Worm (Caenorhabditis elegans) whole organism, L2 larva: ENCODE measurements around the gene cab-1.

Experiments
- C34F6.9 ChIP-seq: fragments of 150-350 bp; optimal IDR thresholded peaks from 2 replicates; lab custom pipeline; 2014; ENCODE audit warnings: missing biosample characterization, missing genetic modification characterization
- Y55F3AM.14 ChIP-seq: fragments of 200-800 bp; sonication (Bioruptor generic); optimal IDR thresholded peaks from 2 replicates; lab custom pipeline; 2018; ENCODE audit warnings: mild to moderate bottlenecking, missing genetic modification characterization, missing compliant biosample characterization
- ZK546.5 ChIP-seq: sonication (generic microtip); optimal IDR thresholded peaks from 2 replicates; lab custom pipeline; 2017; ENCODE audit warnings: missing biosample characterization, missing genetic modification characterization
- alr-1 ChIP-seq: fragments of 150-350 bp; optimal IDR thresholded peaks from 2 replicates; lab custom pipeline; 2014; ENCODE audit warnings: missing biosample characterization, missing genetic modification characterization
- ama-1 ChIP-seq: fragments of 150-350 bp; optimal IDR thresholded peaks from 2 replicates; lab custom pipeline; 2018; ENCODE audit warnings: inconsistent platforms
- blmp-1 ChIP-seq: sonication (generic microtip); optimal IDR thresholded peaks from 2 replicates; lab custom pipeline; 2017; ENCODE audit warnings: missing genetic modification characterization, mild to moderate bottlenecking, missing compliant biosample characterization, antibody characterized with exemption, moderate library complexity; ENCODE audit not compliant: insufficient read depth
- ceh-16 ChIP-seq: fragments of 150-350 bp; optimal IDR thresholded peaks from 2 replicates; lab custom pipeline; 2014; ENCODE audit warnings: missing biosample characterization, missing genetic modification characterization
- ceh-82 ChIP-seq: fragments of 150-350 bp; optimal IDR thresholded peaks from 2 replicates; lab custom pipeline; 2014; ENCODE audit warnings: missing biosample characterization, missing genetic modification characterization
- crh-2 ChIP-seq: sonication (generic microtip); optimal IDR thresholded peaks from 2 replicates; lab custom pipeline; 2017; ENCODE audit warnings: missing biosample characterization, missing genetic modification characterization
- dmd-4 ChIP-seq: sonication (generic microtip); optimal IDR thresholded peaks from 2 replicates; lab custom pipeline; 2017; ENCODE audit warnings: missing biosample characterization, missing genetic modification characterization
- egl-27 ChIP-seq: sonication (generic microtip); optimal IDR thresholded peaks from 3 replicates; lab custom pipeline; 2017; ENCODE audit warnings: missing biosample characterization, missing genetic modification reagents, missing genetic modification characterization
- elt-3 ChIP-seq: sonication (generic microtip); optimal IDR thresholded peaks from 2 replicates; lab custom pipeline; 2017; ENCODE audit warnings: missing biosample characterization, missing genetic modification characterization
- fos-1 ChIP-seq: fragments of 150-350 bp; optimal IDR thresholded peaks from 2 replicates; lab custom pipeline; 2014; ENCODE audit warnings: missing biosample characterization, missing genetic modification characterization
- gmeb-1 ChIP-seq: fragments of 150-350 bp; optimal IDR thresholded peaks from 2 replicates; lab custom pipeline; 2014; ENCODE audit warnings: missing biosample characterization, missing genetic modification characterization
- lin-39 ChIP-seq: fragments of 150-350 bp; optimal IDR thresholded peaks from 2 replicates; lab custom pipeline; 2014; ENCODE audit warnings: missing biosample characterization, missing genetic modification reagents, missing genetic modification characterization
- mab-5 ChIP-seq: fragments of 150-350 bp; optimal IDR thresholded peaks from 2 replicates; lab custom pipeline; 2014; ENCODE audit warnings: missing biosample characterization, missing genetic modification characterization
- mdl-1 ChIP-seq, 2 experiments: fragments of 150-350 bp in 1 of 2; sonication (generic microtip) in 1 of 2; optimal IDR thresholded peaks; 2 replicates each; lab custom pipeline; 2017; ENCODE audit warnings: missing biosample characterization in 2 of 2, missing genetic modification characterization in 2 of 2
- nhr-11 ChIP-seq: fragments of 150-350 bp; optimal IDR thresholded peaks from 2 replicates; lab custom pipeline; 2014; ENCODE audit warnings: missing biosample characterization, missing genetic modification characterization
- nhr-21 ChIP-seq: fragments of 150-350 bp; optimal IDR thresholded peaks from 2 replicates; lab custom pipeline; 2014; ENCODE audit warnings: missing biosample characterization, missing genetic modification characterization
- nhr-25 ChIP-seq: fragments of 150-350 bp; sonication (generic microtip); optimal IDR thresholded peaks from 3 replicates; lab custom pipeline; 2014; ENCODE audit warnings: missing biosample characterization, missing genetic modification characterization
- nhr-6 ChIP-seq: fragments of 150-350 bp; optimal IDR thresholded peaks from 2 replicates; lab custom pipeline; 2014; ENCODE audit warnings: missing biosample characterization, missing genetic modification characterization
- nhr-77 ChIP-seq: fragments of 150-350 bp; optimal IDR thresholded peaks from 2 replicates; lab custom pipeline; 2014; ENCODE audit warnings: missing biosample characterization, missing genetic modification characterization
- peb-1 ChIP-seq: fragments of 150-350 bp; optimal IDR thresholded peaks from 2 replicates; lab custom pipeline; 2014; ENCODE audit warnings: missing biosample characterization, missing genetic modification characterization
- sem-4 ChIP-seq: fragments of 150-350 bp; optimal IDR thresholded peaks from 2 replicates; lab custom pipeline; 2014; ENCODE audit warnings: missing biosample characterization, missing genetic modification reagents, missing genetic modification characterization
- sma-9 ChIP-seq, 2 experiments: fragments of 150-350 bp in 1 of 2; sonication (generic microtip) in 1 of 2; optimal IDR thresholded peaks; 2 replicates each; lab custom pipeline; 2014 to 2016; ENCODE audit warnings: missing genetic modification characterization in 2 of 2, mild to moderate bottlenecking in 1 of 2, missing biosample characterization in 1 of 2, missing compliant biosample characterization in 1 of 2, missing genetic modification reagents in 1 of 2, moderate library complexity in 1 of 2
- unc-55 ChIP-seq: fragments of 150-350 bp; sonication (generic microtip); optimal IDR thresholded peaks from 3 replicates; lab custom pipeline; 2014; ENCODE audit warnings: missing biosample characterization, missing genetic modification reagents, missing genetic modification characterization
- unc-62 ChIP-seq: fragments of 150-350 bp; optimal IDR thresholded peaks from 2 replicates; lab custom pipeline; 2014; ENCODE audit warnings: missing biosample characterization, missing genetic modification reagents, missing genetic modification characterization
- zag-1 ChIP-seq: fragments of 150-350 bp; optimal IDR thresholded peaks from 2 replicates; lab custom pipeline; 2014; ENCODE audit warnings: missing biosample characterization, missing genetic modification characterization
- ztf-1 ChIP-seq: fragments of 200-800 bp; sonication (Bioruptor generic); conservative IDR thresholded peaks from 2 replicates; pipeline ENCODE4 v1.3.6; 2022; ENCODE audit warnings: missing genetic modification characterization, missing compliant biosample characterization
- ztf-11 ChIP-seq: sonication (generic microtip); optimal IDR thresholded peaks from 2 replicates; lab custom pipeline; 2017; ENCODE audit warnings: missing biosample characterization, missing genetic modification characterization
- ztf-4 ChIP-seq: fragments of 150-350 bp; optimal IDR thresholded peaks from 2 replicates; lab custom pipeline; 2014; ENCODE audit warnings: missing biosample characterization, missing genetic modification characterization

Gene cab-1

ce11 chrX:12222723-12223122, 10.0 kb upstream of the cab-1 start:
- TF ChIP-seq crh-2, result no peak

- no peak for TF ChIP-seq zag-1
- TF ChIP-seq sem-4, result no peak
- TF ChIP-seq ceh-82, result no peak
- no peak for TF ChIP-seq ztf-1
- TF ChIP-seq mab-5, result no peak
- TF ChIP-seq nhr-6 (tag; lab: Kevin White, UChicago), result no peak
- no peak for TF ChIP-seq C34F6.9 (tag; lab: Kevin White, UChicago)
These were observed 9.1 kb upstream of the cab-1 start, which contains the start of gene cest-9.2 for ce11 chrX:12221817-12222216. Gene cest-9.2 (plus strand): TSS chrX:12222117.

ce11 chrX:12219477-12219876, 6.8 kb upstream of the cab-1 start, which contains the start of gene cest-8:
Gene cest-8 (plus strand): TSS chrX:12219660.
- TF ChIP-seq nhr-21 (no peak), ceh-16 (tag; lab: Kevin White, UChicago) (no peak), sem-4 (no peak), fos-1 (no peak), sma-9 (GFP tag; optimal IDR thresholded peaks at IDR 0.05; lab: Kevin White, UChicago) (no peak), sma-9 (tag; optimal IDR thresholded peaks at IDR 0.05; lab: Kevin White, UChicago) (no peak), gmeb-1 (tag; lab: Kevin White, UChicago) (no peak), elt-3 (no peak), ztf-4 (tag; lab: Kevin White, UChicago) (no peak), unc-62 (GFP tag; lab: Kevin White, UChicago) (no peak), nhr-77 (tag; lab: Kevin White, UChicago) (no peak), lin-39 (tag; lab: Kevin White, UChicago) (no peak), alr-1 (no peak), mdl-1 (tag; optimal IDR thresholded peaks at IDR 0.05; lab: Kevin White, UChicago) (no peak), unc-55 (no peak)

ce11 chrX:12216943-12217342, 4.2 kb upstream of the cab-1 start, which contains the start of gene C23H4.8:
Gene C23H4.8 (plus strand): TSS chrX:12217243.
- no peak for TF ChIP-seq Y55F3AM.14 (GFP tag; lab: Kevin White, UChicago)
- TF ChIP-seq gmeb-1 (tag; lab: Kevin White, UChicago), result no peak
- no peak for TF ChIP-seq fos-1
- TF ChIP-seq egl-27, result no peak
- no peak for TF ChIP-seq sma-9 (GFP tag; optimal IDR thresholded peaks at IDR 0.05; lab: Kevin White, UChicago)
- TF ChIP-seq sma-9 (tag; optimal IDR thresholded peaks at IDR 0.05; lab: Kevin White, UChicago), result no peak
- TF ChIP-seq dmd-4 (tag; lab: Kevin White, UChicago), result no peak
- no peak for TF ChIP-seq mdl-1 (tag; optimal IDR thresholded peaks at IDR 0.05; lab: Kevin White, UChicago)
- no peak for TF ChIP-seq ceh-82
- no peak for TF ChIP-seq ama-1 (lab: Kevin White, UChicago)
- TF ChIP-seq ZK546.5 (tag; lab: Kevin White, UChicago), result no peak
- TF ChIP-seq, all 48 proteins: peak for 0

ce11 chrX:12210145-12211032, 2.3 kb downstream of the cab-1 start:
- TF ChIP-seq nhr-21 (peak; percentile 15), lin-39 (tag; lab: Kevin White, UChicago) (peak; percentile 64), ztf-4 (tag; lab: Kevin White, UChicago) (no peak), C34F6.9 (tag; lab: Kevin White, UChicago) (peak; percentile 12), fos-1 (peak; percentile 23), nhr-25 (no peak)
- TF ChIP-seq, all 48 proteins: peak for 4

- TF ChIP-seq peb-1 (no peak), ceh-82 (no peak), crh-2 (no peak), elt-3 (no peak), sma-9 (GFP tag; optimal IDR thresholded peaks at IDR 0.05; lab: Kevin White, UChicago) (no peak), sma-9 (tag; optimal IDR thresholded peaks at IDR 0.05; lab: Kevin White, UChicago) (no peak), ZK546.5 (tag; lab: Kevin White, UChicago) (no peak), nhr-11 (tag; lab: Kevin White, UChicago) (no peak), ztf-11 (tag; lab: Kevin White, UChicago) (no peak), blmp-1 (no peak), zag-1 (no peak)
- TF ChIP-seq, all 48 proteins: peak for 0
These were observed 5.6 kb downstream of the cab-1 start for ce11 chrX:12207078-12207477.
